Fruit fly (Drosophila melanogaster) whole organism, embryonic: ENCODE results near the gene PMP34.

Experiments
- Ada2b ChIP-seq: fragments of 200-800 bp; sonication (Bioruptor generic); IDR thresholded peaks from 2 replicates; pipeline ENCODE4 v1.3.6; 2022; ENCODE audit warnings: missing biosample characterization, missing genetic modification characterization
- Antp ChIP-seq: fragments of 200-800 bp; sonication (Bioruptor generic); optimal IDR thresholded peaks from 3 replicates; lab custom pipeline; 2016; ENCODE audit warnings: missing biosample characterization, missing genetic modification characterization
- Atf6 ChIP-seq: fragments of 200-800 bp; sonication (Bioruptor generic); IDR thresholded peaks from 2 replicates; pipeline ENCODE4 v1.3.6; 2022; ENCODE audit warnings: missing biosample characterization, missing genetic modification characterization
- BEAF-32 ChIP-seq: fragments of 200-800 bp; sonication (Bioruptor generic); optimal IDR thresholded peaks from 3 replicates; lab custom pipeline; 2017; ENCODE audit warnings: missing biosample characterization, missing genetic modification characterization, mild to moderate bottlenecking, moderate library complexity, missing genetic modification reagents
- Blimp-1 ChIP-seq: fragments of 200-800 bp; sonication (Bioruptor generic); optimal IDR thresholded peaks from 3 replicates; lab custom pipeline; 2018; ENCODE audit warnings: missing biosample characterization, missing genetic modification characterization, mild to moderate bottlenecking, moderate library complexity, missing genetic modification reagents
- CG10267 ChIP-seq: fragments of 200-800 bp; sonication (Bioruptor generic); optimal IDR thresholded peaks from 2 replicates; lab custom pipeline; 2018; ENCODE audit warnings: missing biosample characterization, mild to moderate bottlenecking, missing genetic modification characterization, moderate library complexity
- CG10431 ChIP-seq: fragments of 200-800 bp; sonication (Bioruptor generic); optimal IDR thresholded peaks from 3 replicates; lab custom pipeline; 2018; ENCODE audit warnings: missing biosample characterization, mild to moderate bottlenecking, missing genetic modification characterization
- CG12391 ChIP-seq: fragments of 200-800 bp; sonication (Bioruptor generic); optimal IDR thresholded peaks from 3 replicates; lab custom pipeline; 2018; ENCODE audit warnings: missing biosample characterization, mild to moderate bottlenecking, missing genetic modification characterization, moderate library complexity
- CG13624 ChIP-seq: fragments of 200-800 bp; sonication (Bioruptor generic); optimal IDR thresholded peaks from 2 replicates; lab custom pipeline; 2016; ENCODE audit warnings: missing biosample characterization, missing genetic modification characterization
- CG14965 ChIP-seq: fragments of 200-800 bp; sonication (Bioruptor generic); optimal IDR thresholded peaks from 2 replicates; lab custom pipeline; 2016; ENCODE audit warnings: missing biosample characterization, missing genetic modification characterization, borderline replicate concordance
- CG17568 ChIP-seq: fragments of 200-800 bp; sonication (Bioruptor generic); optimal IDR thresholded peaks from 2 replicates; lab custom pipeline; 2018; ENCODE audit warnings: missing biosample characterization, mild to moderate bottlenecking, missing genetic modification characterization, moderate library complexity
- CG18476 ChIP-seq: fragments of 200-800 bp; sonication (Bioruptor generic); optimal IDR thresholded peaks from 2 replicates; lab custom pipeline; 2016; ENCODE audit warnings: missing biosample characterization, mild to moderate bottlenecking, missing genetic modification characterization
- CG2875 ChIP-seq: fragments of 200-800 bp; sonication (Bioruptor generic); optimal IDR thresholded peaks from 2 replicates; lab custom pipeline; 2017; ENCODE audit warnings: missing biosample characterization, mild to moderate bottlenecking, missing genetic modification characterization, missing genetic modification reagents
- CG31441 ChIP-seq: fragments of 200-800 bp; sonication (Bioruptor generic); IDR thresholded peaks from 2 replicates; pipeline ENCODE4 v1.3.6; 2022; ENCODE audit warnings: missing biosample characterization, missing genetic modification characterization
- CG43689 ChIP-seq: fragments of 200-800 bp; sonication (Bioruptor generic); IDR thresholded peaks from 2 replicates; pipeline ENCODE4 v1.3.6; 2022; ENCODE audit warnings: missing biosample characterization, missing genetic modification characterization
- CG5245 ChIP-seq: fragments of 200-800 bp; sonication (Bioruptor generic); optimal IDR thresholded peaks from 3 replicates; lab custom pipeline; 2016; ENCODE audit warnings: missing biosample characterization, missing genetic modification characterization
- CG6175 ChIP-seq: fragments of 200-800 bp; sonication (Bioruptor generic); IDR thresholded peaks from 3 replicates; pipeline ENCODE4 v1.3.6; 2022; ENCODE audit warnings: missing biosample characterization, missing genetic modification characterization
- CG6254 ChIP-seq: fragments of 200-800 bp; sonication (Bioruptor generic); optimal IDR thresholded peaks from 3 replicates; lab custom pipeline; 2017; ENCODE audit warnings: mild to moderate bottlenecking, missing biosample characterization, missing genetic modification reagents, missing genetic modification characterization
- CG7963 ChIP-seq: fragments of 200-800 bp; sonication (Bioruptor generic); IDR thresholded peaks from 3 replicates; pipeline ENCODE4 v1.3.6; 2022; ENCODE audit warnings: missing biosample characterization, missing genetic modification characterization; ENCODE audit not compliant: partially characterized antibody
- CG7987 ChIP-seq: fragments of 200-800 bp; sonication (Bioruptor generic); optimal IDR thresholded peaks from 2 replicates; lab custom pipeline; 2018; ENCODE audit warnings: missing biosample characterization, mild to moderate bottlenecking, missing genetic modification characterization, moderate library complexity
- CG8359 ChIP-seq: fragments of 200-800 bp; sonication (Bioruptor generic); optimal IDR thresholded peaks from 2 replicates; lab custom pipeline; 2017; ENCODE audit warnings: missing biosample characterization, mild to moderate bottlenecking, missing genetic modification characterization, borderline replicate concordance
- CG8478 ChIP-seq: fragments of >200 bp; optimal IDR thresholded peaks from 2 replicates; lab custom pipeline; 2018
- CG9215 ChIP-seq: fragments of 200-800 bp; sonication (Bioruptor generic); IDR thresholded peaks from 2 replicates; pipeline ENCODE4 v1.3.6; 2022; ENCODE audit warnings: missing biosample characterization, missing genetic modification characterization
- Hmr ChIP-seq: fragments of 200-800 bp; sonication (Bioruptor generic); optimal IDR thresholded peaks from 3 replicates; lab custom pipeline; 2017; ENCODE audit warnings: mild to moderate bottlenecking, missing biosample characterization, missing genetic modification reagents, missing genetic modification characterization
- Hr3 ChIP-seq: fragments of 200-800 bp; sonication (Bioruptor generic); optimal IDR thresholded peaks from 3 replicates; lab custom pipeline; 2016; ENCODE audit warnings: missing biosample characterization, missing genetic modification characterization
- Mes4 ChIP-seq: fragments of 200-800 bp; sonication (Bioruptor generic); optimal IDR thresholded peaks from 2 replicates; lab custom pipeline; 2016; ENCODE audit warnings: missing biosample characterization, missing genetic modification characterization
- NK7.1 ChIP-seq: fragments of 200-800 bp; sonication (Bioruptor generic); optimal IDR thresholded peaks from 3 replicates; lab custom pipeline; 2016; ENCODE audit warnings: missing biosample characterization, missing genetic modification characterization
- Side ChIP-seq: fragments of 200-800 bp; sonication (Bioruptor generic); optimal IDR thresholded peaks from 2 replicates; lab custom pipeline; 2016; ENCODE audit warnings: missing biosample characterization, missing genetic modification characterization
- TFAM ChIP-seq: fragments of 200-800 bp; sonication (Bioruptor generic); optimal IDR thresholded peaks from 2 replicates; lab custom pipeline; 2017; ENCODE audit warnings: missing biosample characterization, missing genetic modification characterization, inconsistent platforms
- Usf ChIP-seq: fragments of 200-800 bp; sonication (Bioruptor generic); optimal IDR thresholded peaks from 2 replicates; lab custom pipeline; 2017; ENCODE audit warnings: missing genotype, missing biosample characterization, missing genetic modification characterization
- Xbp1 ChIP-seq: fragments of 200-800 bp; sonication (Bioruptor generic); optimal IDR thresholded peaks from 3 replicates; lab custom pipeline; 2016; ENCODE audit warnings: missing biosample characterization, mild to moderate bottlenecking, missing genetic modification characterization
- YL-1 ChIP-seq: fragments of 200-800 bp; sonication (Bioruptor generic); optimal IDR thresholded peaks from 3 replicates; lab custom pipeline; 2017; ENCODE audit warnings: missing biosample characterization, mild to moderate bottlenecking, missing genetic modification characterization
- br ChIP-seq: fragments of >200 bp; optimal IDR thresholded peaks from 2 replicates; lab custom pipeline; 2017
- bsh ChIP-seq, 2 experiments: fragments of 200-800 bp; sonication (Bioruptor generic); optimal IDR thresholded peaks; 2 replicates each; lab custom pipeline; 2017 to 2018; ENCODE audit warnings: mild to moderate bottlenecking in 2 of 2, missing biosample characterization in 2 of 2, missing genetic modification characterization in 2 of 2, moderate library complexity in 1 of 2
- cad ChIP-seq: fragments of >200 bp; optimal IDR thresholded peaks from 2 replicates; lab custom pipeline; 2017; ENCODE audit warnings: missing biosample characterization, missing genetic modification characterization
- caup ChIP-seq: fragments of 200-800 bp; sonication (Bioruptor generic); optimal IDR thresholded peaks from 3 replicates; lab custom pipeline; 2017; ENCODE audit warnings: missing biosample characterization, mild to moderate bottlenecking, missing genetic modification characterization, moderate library complexity; ENCODE audit not compliant: severe bottlenecking
- crc ChIP-seq: fragments of 200-800 bp; sonication (Bioruptor generic); optimal IDR thresholded peaks from 2 replicates; lab custom pipeline; 2016; ENCODE audit warnings: missing biosample characterization, missing genetic modification characterization
- eve ChIP-seq, 2 experiments: fragments of >200 bp; optimal IDR thresholded peaks; 2 replicates each; lab custom pipeline; 2017; ENCODE audit warnings: missing biosample characterization in 2 of 2, missing genetic modification characterization in 2 of 2
- ind ChIP-seq: fragments of 200-800 bp; sonication (Bioruptor generic); optimal IDR thresholded peaks from 3 replicates; lab custom pipeline; 2016; ENCODE audit warnings: missing biosample characterization, missing genetic modification characterization
- jing ChIP-seq: fragments of 200-800 bp; sonication (Bioruptor generic); optimal IDR thresholded peaks from 2 replicates; lab custom pipeline; 2018; ENCODE audit warnings: missing biosample characterization, mild to moderate bottlenecking, missing genetic modification characterization
- kay ChIP-seq: fragments of 200-800 bp; sonication (Bioruptor generic); optimal IDR thresholded peaks from 2 replicates; lab custom pipeline; 2016; ENCODE audit warnings: missing biosample characterization, missing genetic modification characterization
- lbe ChIP-seq: fragments of 200-800 bp; sonication (Bioruptor generic); optimal IDR thresholded peaks from 2 replicates; lab custom pipeline; 2016; ENCODE audit warnings: missing biosample characterization, mild to moderate bottlenecking, missing genetic modification characterization
- lola ChIP-seq, 3 experiments: fragments of >200 bp in 2 of 3; fragments of 200-800 bp in 1 of 3; sonication (Bioruptor generic) in 1 of 3; optimal IDR thresholded peaks; 2 replicates each; lab custom pipeline; 2017 to 2019; ENCODE audit warnings: missing biosample characterization in 3 of 3, missing genetic modification characterization in 3 of 3, mild to moderate bottlenecking in 1 of 3, moderate library complexity in 1 of 3
- nerfin-1 ChIP-seq: fragments of 200-800 bp; sonication (Bioruptor generic); optimal IDR thresholded peaks from 3 replicates; lab custom pipeline; 2019; ENCODE audit warnings: missing biosample characterization, mild to moderate bottlenecking, missing genetic modification characterization, moderate library complexity
- pfk ChIP-seq: fragments of 200-800 bp; sonication (Bioruptor generic); optimal IDR thresholded peaks from 2 replicates; lab custom pipeline; 2018; ENCODE audit warnings: missing biosample characterization, mild to moderate bottlenecking, missing genetic modification characterization, moderate library complexity
- ranshi ChIP-seq: fragments of 200-800 bp; sonication (Bioruptor generic); IDR thresholded peaks from 2 replicates; pipeline ENCODE4 v1.3.6; 2022; ENCODE audit warnings: missing biosample characterization, missing genetic modification characterization
- slou ChIP-seq: fragments of 200-800 bp; sonication (Bioruptor generic); optimal IDR thresholded peaks from 3 replicates; lab custom pipeline; 2016; ENCODE audit warnings: missing biosample characterization, missing genetic modification characterization
- zen2 ChIP-seq: fragments of 200-800 bp; sonication (Bioruptor generic); IDR thresholded peaks from 3 replicates; pipeline ENCODE4 v1.3.6; 2022; ENCODE audit warnings: missing biosample characterization, missing genetic modification characterization; ENCODE audit not compliant: partially characterized antibody

The PMP34 gene

DNA sequence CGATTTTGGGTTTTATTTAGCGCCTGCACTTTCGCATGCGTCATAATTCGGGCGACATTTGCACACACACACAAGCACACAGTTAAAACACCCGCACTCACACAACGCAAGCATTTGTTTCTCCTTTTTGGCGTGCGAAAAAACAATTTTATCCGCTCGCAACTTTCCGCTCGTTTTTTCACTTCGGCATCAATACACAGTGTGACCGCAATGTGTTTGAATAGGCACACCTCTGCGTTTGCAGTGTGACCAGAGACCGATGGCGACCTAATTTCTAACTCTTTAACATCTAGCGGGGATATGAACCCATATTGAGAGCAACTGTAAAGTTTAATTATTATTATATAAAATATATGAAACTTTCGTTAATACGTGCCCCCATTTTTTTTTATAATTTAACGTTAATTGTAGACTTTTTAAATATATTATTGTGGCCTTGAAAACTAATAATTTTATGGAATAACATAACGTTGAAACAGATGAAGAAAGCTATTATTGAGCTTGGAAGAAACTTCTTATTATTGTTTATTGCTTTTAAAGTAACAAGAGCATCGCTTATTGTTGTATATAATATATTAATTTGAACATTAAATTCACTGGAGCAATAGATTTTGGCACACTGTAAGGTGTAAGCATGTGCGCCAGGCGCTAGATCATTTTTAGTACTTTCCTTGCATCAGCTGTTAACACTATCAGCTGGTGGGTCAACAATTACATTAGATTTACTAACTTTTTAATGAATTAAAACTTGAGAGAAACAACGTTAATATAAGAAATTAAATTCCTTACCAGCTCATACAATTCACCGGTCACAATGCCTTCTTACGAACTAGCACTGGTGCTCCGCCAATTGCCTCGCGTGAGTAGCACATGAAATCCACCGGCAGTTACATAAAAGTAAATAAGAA, 45.6 kb downstream of the PMP34 start, which contains the start of the genes Cip4 and mRpS6 (continued):
- TF ChIP-seq lola (GFP tag; optimal IDR thresholded peaks at IDR 0.05; lab: Kevin White, UChicago) (peak in 1 of 3 experiments; percentile 80), CG8359 (no peak), slou (GFP tag; lab: Kevin White, UChicago) (peak; percentile 66), CG10267 (tag; lab: Kevin White, UChicago) (peak; percentile 78), Hr3 (GFP tag; lab: Kevin White, UChicago) (peak; percentile 95), Usf (GFP tag; lab: Kevin White, UChicago) (peak; percentile 67), jing (peak; percentile 19), Mes4 (no peak), NK7.1 (GFP tag; lab: Kevin White, UChicago) (no peak), BEAF-32 (GFP tag; lab: Kevin White, UChicago) (peak; percentile 38), ranshi (GFP tag; lab: Robert Waterston, UW) (0 out of 2 replicates have a peak, but pooled peaks have one; percentile 41), kay (peak; percentile 65), TFAM (no peak), zen2 (GFP tag; lab: Robert Waterston, UW) (no peak), crc (GFP tag; lab: Kevin White, UChicago) (no peak), Ada2b (GFP tag; lab: Robert Waterston, UW) (peak; percentile 47), Antp (no peak), CG10431 (peak; percentile 53), CG31441 (peak; percentile 72), CG17568 (GFP tag; lab: Kevin White, UChicago) (peak; percentile 52), eve (GFP tag; optimal IDR thresholded peaks at IDR 0.05; lab: Kevin White, UChicago) (no peak), Side (GFP tag; lab: Kevin White, UChicago) (no peak), CG9215 (GFP tag; lab: Robert Waterston, UW) (no peak), CG13624 (GFP tag; lab: Kevin White, UChicago) (peak; percentile 18), CG8478 (lab: Kevin White, UChicago) (no peak), Atf6 (GFP tag; lab: Robert Waterston, UW) (peak; percentile 86), CG14965 (GFP tag; lab: Kevin White, UChicago) (no peak), CG6254 (GFP tag; lab: Kevin White, UChicago) (no peak), CG18476 (no peak), CG7963 (GFP tag; lab: Robert Waterston, UW) (0 out of 3 replicates have a peak, but pooled peaks have one; percentile 34), br (no peak), bsh (GFP tag; optimal IDR thresholded peaks at IDR 0.05; lab: Kevin White, UChicago) (peak in 1 of 2 experiments; percentile 85), Blimp-1 (no peak), CG2875 (GFP tag; lab: Kevin White, UChicago) (peak; percentile 34), CG12391 (tag; lab: Kevin White, UChicago) (peak; percentile 92), nerfin-1 (tag; lab: Kevin White, UChicago) (no peak), pfk (GFP tag; lab: Kevin White, UChicago) (no peak), Xbp1 (peak; percentile 90), lbe (no peak), CG5245 (GFP tag; lab: Kevin White, UChicago) (no peak), CG7987 (peak; percentile 53), YL-1 (GFP tag; lab: Kevin White, UChicago) (peak; percentile 61), caup (GFP tag; lab: Kevin White, UChicago) (peak; percentile 74), CG6175 (GFP tag; lab: Robert Waterston, UW) (no peak), cad (GFP tag; lab: Kevin White, UChicago) (no peak), Hmr (GFP tag; lab: Kevin White, UChicago) (peak; percentile 87), CG43689 (GFP tag; lab: Robert Waterston, UW) (peak; percentile 61; the same call in 1 of the 2 replicates), ind (GFP tag; lab: Kevin White, UChicago) (no peak)
